Worm (Caenorhabditis elegans) whole organism, L4/young adult: ENCODE data around the gene nhx-3.

ENCODE experiments used
- W03F9.2 ChIP-seq: fragments of 150-350 bp; optimal IDR thresholded peaks from 2 replicates; lab custom pipeline; 2014; ENCODE audit warnings: missing biosample characterization, missing genetic modification characterization
- him-1 ChIP-seq: sonication (generic microtip); optimal IDR thresholded peaks from 2 replicates; lab custom pipeline; 2016; ENCODE audit warnings: missing genotype, missing genetic modification reagents, missing genetic modification characterization, missing compliant biosample characterization

- TF ChIP-seq him-1 (tag; lab: Kevin White, UChicago) (no peak), W03F9.2 (tag; lab: Kevin White, UChicago) (no peak)
Measured at ce11 chrV:7492924-7493323, 52.4 kb downstream of the nhx-3 start, which contains the start of gene srbc-10.
